Fruit fly (Drosophila melanogaster) whole organism, embryonic: ENCODE data around the gene AP-2mu.
A peak's percentile ranks its signal among the peaks of the same experiment; 100 is the strongest.

Experiments used
- Bgb ChIP-seq: fragments of 200-800 bp; sonication (Bioruptor generic); IDR thresholded peaks from 2 replicates; pipeline ENCODE4 v1.3.6; 2022; ENCODE audit warnings: missing biosample characterization, missing genetic modification characterization; ENCODE audit not compliant: partially characterized antibody
- C15 ChIP-seq: fragments of 200-800 bp; sonication (Bioruptor generic); IDR thresholded peaks from 3 replicates; pipeline ENCODE4 v1.3.6; 2022; ENCODE audit warnings: missing biosample characterization, missing genetic modification characterization
- CG10147 ChIP-seq: fragments of 200-800 bp; sonication (Bioruptor generic); optimal IDR thresholded peaks from 2 replicates; lab custom pipeline; 2019; ENCODE audit warnings: missing biosample characterization, mild to moderate bottlenecking, missing genetic modification characterization, moderate library complexity
- CG13296 ChIP-seq: fragments of 200-800 bp; sonication (Bioruptor generic); optimal IDR thresholded peaks from 3 replicates; lab custom pipeline; 2018; ENCODE audit warnings: missing biosample characterization, mild to moderate bottlenecking, missing genetic modification characterization
- CG17912 ChIP-seq: fragments of 200-800 bp; sonication (Bioruptor generic); optimal IDR thresholded peaks from 2 replicates; lab custom pipeline; 2018; ENCODE audit warnings: missing biosample characterization, mild to moderate bottlenecking, missing genetic modification characterization
- CG18764 ChIP-seq: fragments of 200-800 bp; sonication (Bioruptor generic); optimal IDR thresholded peaks from 3 replicates; lab custom pipeline; 2016; ENCODE audit warnings: missing biosample characterization, missing genetic modification characterization
- CG2116 ChIP-seq: fragments of 200-800 bp; sonication (Bioruptor generic); optimal IDR thresholded peaks from 3 replicates; lab custom pipeline; 2018; ENCODE audit warnings: missing biosample characterization, mild to moderate bottlenecking, missing genetic modification characterization
- CG31441 ChIP-seq: fragments of 200-800 bp; sonication (Bioruptor generic); IDR thresholded peaks from 2 replicates; pipeline ENCODE4 v1.3.6; 2022; ENCODE audit warnings: missing biosample characterization, missing genetic modification characterization
- CG32532 ChIP-seq: fragments of 200-800 bp; sonication (Bioruptor generic); IDR thresholded peaks from 2 replicates; pipeline ENCODE4 v1.3.6; 2022; ENCODE audit warnings: missing biosample characterization, missing genetic modification characterization
- CG33213 ChIP-seq: fragments of 200-800 bp; sonication (Bioruptor generic); optimal IDR thresholded peaks from 3 replicates; lab custom pipeline; 2016; ENCODE audit warnings: missing biosample characterization, missing genetic modification characterization
- CG3407 ChIP-seq: fragments of 200-800 bp; sonication (Bioruptor generic); optimal IDR thresholded peaks from 2 replicates; lab custom pipeline; 2018; ENCODE audit warnings: missing biosample characterization, mild to moderate bottlenecking, missing genetic modification characterization
- CG3726 ChIP-seq: fragments of 200-800 bp; sonication (Bioruptor generic); IDR thresholded peaks from 3 replicates; pipeline ENCODE4, ENCODE4 v1.3.6; 2022; ENCODE audit warnings: missing biosample characterization, missing genetic modification characterization
- CG5245 ChIP-seq: fragments of 200-800 bp; sonication (Bioruptor generic); optimal IDR thresholded peaks from 3 replicates; lab custom pipeline; 2016; ENCODE audit warnings: missing biosample characterization, missing genetic modification characterization
- CG8924 ChIP-seq: fragments of 200-800 bp; optimal IDR thresholded peaks from 3 replicates; lab custom pipeline; 2019; ENCODE audit warnings: missing biosample characterization, mild to moderate bottlenecking, missing genetic modification characterization, moderate library complexity
- E2f2 ChIP-seq: fragments of 200-800 bp; sonication (Bioruptor generic); IDR thresholded peaks from 2 replicates; pipeline ENCODE4 v1.3.6; 2022; ENCODE audit warnings: missing biosample characterization, missing genetic modification characterization
- Gug ChIP-seq: fragments of 200-800 bp; sonication (Bioruptor generic); IDR thresholded peaks from 4 replicates; pipeline ENCODE4 v1.3.6; 2022; ENCODE audit warnings: missing biosample characterization, missing genetic modification characterization
- HLHmδ ChIP-seq: fragments of 200-800 bp; sonication (Bioruptor generic); optimal IDR thresholded peaks from 2 replicates; lab custom pipeline; 2018; ENCODE audit warnings: missing biosample characterization, mild to moderate bottlenecking, missing genetic modification characterization, moderate library complexity
- HmgZ ChIP-seq: fragments of 200-800 bp; sonication (Bioruptor generic); optimal IDR thresholded peaks from 2 replicates; lab custom pipeline; 2018; ENCODE audit warnings: missing biosample characterization, mild to moderate bottlenecking, missing genetic modification characterization
- Mad ChIP-seq: fragments of 200-800 bp; sonication (Bioruptor generic); optimal IDR thresholded peaks from 2 replicates; lab custom pipeline; 2016; ENCODE audit warnings: missing biosample characterization, missing genetic modification characterization
- Neu2 ChIP-seq: fragments of 200-800 bp; sonication (Bioruptor generic); optimal IDR thresholded peaks from 3 replicates; lab custom pipeline; 2016; ENCODE audit warnings: missing biosample characterization, missing genetic modification characterization, borderline replicate concordance
- Nf-YB ChIP-seq: fragments of 200-800 bp; sonication (Bioruptor generic); optimal IDR thresholded peaks from 3 replicates; lab custom pipeline; 2019; ENCODE audit warnings: missing biosample characterization, mild to moderate bottlenecking, missing genetic modification characterization, moderate library complexity
- Nf-YC ChIP-seq: fragments of 200-800 bp; optimal IDR thresholded peaks from 3 replicates; lab custom pipeline; 2019; ENCODE audit warnings: missing biosample characterization, mild to moderate bottlenecking, missing genetic modification characterization, moderate library complexity
- NfI ChIP-seq: fragments of 200-800 bp; sonication (Bioruptor generic); optimal IDR thresholded peaks from 3 replicates; lab custom pipeline; 2018; ENCODE audit warnings: missing biosample characterization, mild to moderate bottlenecking, missing genetic modification characterization, moderate library complexity
- Opbp ChIP-seq: fragments of 200-800 bp; sonication (Bioruptor generic); IDR thresholded peaks from 3 replicates; pipeline ENCODE4 v1.3.6; 2022; ENCODE audit warnings: missing biosample characterization, missing genetic modification characterization; ENCODE audit not compliant: partially characterized antibody
- Pdp1 ChIP-seq, 2 experiments: fragments of 200-800 bp; sonication (Bioruptor generic); optimal IDR thresholded peaks; 3 replicates each; lab custom pipeline; 2016; ENCODE audit warnings: missing biosample characterization in 2 of 2, missing genetic modification characterization in 2 of 2, mild to moderate bottlenecking in 1 of 2, moderate library complexity in 1 of 2
- Poxn ChIP-seq: fragments of 200-800 bp; sonication (Bioruptor generic); IDR thresholded peaks from 2 replicates; pipeline ENCODE4 v1.3.6; 2022; ENCODE audit warnings: missing biosample characterization, missing genetic modification characterization
- Scr ChIP-seq: fragments of 200-800 bp; sonication (Bioruptor generic); IDR thresholded peaks from 2 replicates; pipeline ENCODE4 v1.3.6; 2022; ENCODE audit warnings: missing biosample characterization, missing genetic modification characterization; ENCODE audit not compliant: partially characterized antibody
- Trl ChIP-seq, 3 experiments: fragments of >200 bp in 2 of 3; fragments of 200-800 bp in 1 of 3; sonication (Bioruptor generic) in 1 of 3; optimal IDR thresholded peaks; 2 replicates in 1 of 3; 3 replicates in 2 of 3; lab custom pipeline; 2016 to 2017; ENCODE audit warnings: missing biosample characterization in 1 of 3, missing genetic modification characterization in 1 of 3
- YL-1 ChIP-seq: fragments of 200-800 bp; sonication (Bioruptor generic); optimal IDR thresholded peaks from 3 replicates; lab custom pipeline; 2017; ENCODE audit warnings: missing biosample characterization, mild to moderate bottlenecking, missing genetic modification characterization
- amos ChIP-seq: fragments of 200-800 bp; sonication (Bioruptor generic); IDR thresholded peaks from 2 replicates; pipeline ENCODE4 v1.3.6; 2022; ENCODE audit warnings: missing biosample characterization, missing genetic modification characterization; ENCODE audit not compliant: partially characterized antibody
- bcd ChIP-seq: fragments of 200-800 bp; sonication (Bioruptor generic); optimal IDR thresholded peaks from 2 replicates; lab custom pipeline; 2017; ENCODE audit warnings: missing biosample characterization, mild to moderate bottlenecking, missing genetic modification characterization
- bigmax ChIP-seq: fragments of 200-800 bp; sonication (Bioruptor generic); optimal IDR thresholded peaks from 2 replicates; lab custom pipeline; 2018; ENCODE audit warnings: missing biosample characterization, mild to moderate bottlenecking, missing genetic modification characterization
- bowl ChIP-seq: fragments of 200-800 bp; sonication (Bioruptor generic); IDR thresholded peaks from 2 replicates; pipeline ENCODE4 v1.3.6; 2022; ENCODE audit warnings: missing biosample characterization, missing genetic modification characterization
- bsh ChIP-seq, 2 experiments: fragments of 200-800 bp; sonication (Bioruptor generic); optimal IDR thresholded peaks; 2 replicates each; lab custom pipeline; 2017 to 2018; ENCODE audit warnings: mild to moderate bottlenecking in 2 of 2, missing biosample characterization in 2 of 2, missing genetic modification characterization in 2 of 2, moderate library complexity in 1 of 2
- chinmo ChIP-seq: fragments of 200-800 bp; sonication (Bioruptor generic); IDR thresholded peaks from 4 replicates; pipeline ENCODE4 v1.3.6; 2022; ENCODE audit warnings: missing biosample characterization, missing genetic modification characterization; ENCODE audit not compliant: partially characterized antibody
- croc ChIP-seq: fragments of 200-800 bp; sonication (Bioruptor generic); conservative IDR thresholded peaks from 3 replicates; pipeline ENCODE4 v1.3.6; 2022; ENCODE audit warnings: missing biosample characterization, missing genetic modification characterization
- ems ChIP-seq: fragments of 200-800 bp; sonication (Bioruptor generic); optimal IDR thresholded peaks from 3 replicates; lab custom pipeline; 2016; ENCODE audit warnings: missing biosample characterization, missing genetic modification characterization
- gsb-n ChIP-seq: fragments of 200-800 bp; sonication (Bioruptor generic); optimal IDR thresholded peaks from 3 replicates; lab custom pipeline; 2018; ENCODE audit warnings: missing biosample characterization, mild to moderate bottlenecking, missing genetic modification characterization
- h ChIP-seq: fragments of >200 bp; optimal IDR thresholded peaks from 2 replicates; lab custom pipeline; 2017
- hbn ChIP-seq: fragments of 200-800 bp; sonication (Bioruptor generic); IDR thresholded peaks from 2 replicates; pipeline ENCODE4 v1.3.6; 2022; ENCODE audit warnings: missing biosample characterization, missing genetic modification characterization; ENCODE audit not compliant: partially characterized antibody
- insv ChIP-seq, 2 experiments: fragments of 200-800 bp; sonication (Bioruptor generic); optimal IDR thresholded peaks; 3 replicates each; lab custom pipeline; 2016 to 2018; ENCODE audit warnings: missing biosample characterization in 2 of 2, missing genetic modification characterization in 2 of 2
- nmo ChIP-seq: fragments of 200-800 bp; sonication (Bioruptor generic); optimal IDR thresholded peaks from 2 replicates; lab custom pipeline; 2018; ENCODE audit warnings: missing biosample characterization, mild to moderate bottlenecking, missing genetic modification characterization, moderate library complexity
- org-1 ChIP-seq: fragments of 200-800 bp; sonication (Bioruptor generic); optimal IDR thresholded peaks from 2 replicates; lab custom pipeline; 2017; ENCODE audit warnings: missing biosample characterization, missing genetic modification characterization
- phol ChIP-seq: fragments of 200-800 bp; sonication (Bioruptor generic); optimal IDR thresholded peaks from 3 replicates; lab custom pipeline; 2018; ENCODE audit warnings: missing biosample characterization, mild to moderate bottlenecking, missing genetic modification characterization, moderate library complexity
- scrt ChIP-seq: fragments of 200-800 bp; sonication (Bioruptor generic); optimal IDR thresholded peaks from 2 replicates; lab custom pipeline; 2018; ENCODE audit warnings: missing biosample characterization, mild to moderate bottlenecking, missing genetic modification characterization, moderate library complexity
- sob ChIP-seq: fragments of 200-800 bp; sonication (Bioruptor generic); IDR thresholded peaks from 2 replicates; pipeline ENCODE4 v1.3.6; 2022; ENCODE audit warnings: missing biosample characterization, missing genetic modification characterization
- sug ChIP-seq: fragments of 200-800 bp; optimal IDR thresholded peaks from 2 replicates; lab custom pipeline; 2019; ENCODE audit warnings: missing biosample characterization, mild to moderate bottlenecking, missing genetic modification characterization, moderate library complexity
- trem ChIP-seq: fragments of 200-800 bp; optimal IDR thresholded peaks from 3 replicates; lab custom pipeline; 2019; ENCODE audit warnings: missing biosample characterization, mild to moderate bottlenecking, missing genetic modification characterization, moderate library complexity
- vvl ChIP-seq: fragments of 200-800 bp; sonication (Bioruptor generic); IDR thresholded peaks from 2 replicates; pipeline ENCODE4 v1.3.6; 2022; ENCODE audit warnings: missing biosample characterization, missing genetic modification characterization

Gene AP-2mu

dm6 chr3R:22420911-22421310 lies 41.3 kb upstream of the AP-2mu start, which contains the start of the genes Nop56 and mats (continued):
- peak; percentile 44 for TF ChIP-seq CG17912
- peak; percentile 10; the same call in 1 of the 2 replicates for TF ChIP-seq sob (GFP tag; lab: Robert Waterston, UW)
- TF ChIP-seq CG33213 (GFP tag; lab: Kevin White, UChicago): peak; percentile 6
- no peak for TF ChIP-seq bcd (GFP tag; lab: Kevin White, UChicago)
- peak; percentile 33 for TF ChIP-seq sug (tag; lab: Kevin White, UChicago)
- TF ChIP-seq trem (tag; lab: Kevin White, UChicago): peak; percentile 71
- TF ChIP-seq ems (GFP tag; lab: Kevin White, UChicago): peak; percentile 26
- TF ChIP-seq CG5245 (GFP tag; lab: Kevin White, UChicago): no peak
- no peak for TF ChIP-seq croc
- TF ChIP-seq CG3407 (GFP tag; lab: Kevin White, UChicago): no peak
- TF ChIP-seq CG13296: no peak
- no peak for TF ChIP-seq CG18764 (GFP tag; lab: Kevin White, UChicago)
- no peak for TF ChIP-seq bowl
- peak; percentile 26 for TF ChIP-seq scrt (GFP tag; lab: Kevin White, UChicago)
- TF ChIP-seq bigmax (GFP tag; lab: Kevin White, UChicago): peak; percentile 72
- peak; percentile 99 for TF ChIP-seq YL-1
- no peak for TF ChIP-seq Poxn (GFP tag; lab: Robert Waterston, UW)
- TF ChIP-seq Pdp1 (GFP tag; optimal IDR thresholded peaks at IDR 0.05; lab: Kevin White, UChicago): peak in 1 of 2 experiments; percentile 55
- no peak for TF ChIP-seq Neu2 (GFP tag; lab: Kevin White, UChicago)
- TF ChIP-seq CG3726 (GFP tag; lab: Robert Waterston, UW): no peak
- TF ChIP-seq Bgb (GFP tag; lab: Robert Waterston, UW): peak; percentile 42; the same call in 1 of the 2 replicates
- peak; percentile 29; the same call in 1 of the 3 replicates for TF ChIP-seq Opbp (GFP tag; lab: Robert Waterston, UW)
- TF ChIP-seq phol (tag; lab: Kevin White, UChicago): peak; percentile 48
- no peak for TF ChIP-seq Gug (GFP tag; lab: Robert Waterston, UW)
- peak; percentile 35; the same call in 1 of the 2 replicates for TF ChIP-seq Scr (GFP tag; lab: Robert Waterston, UW)
- 0 out of 4 replicates have a peak, but pooled peaks have one; percentile 75 for TF ChIP-seq chinmo (GFP tag; lab: Robert Waterston, UW)
- no peak for TF ChIP-seq CG32532
- no peak for TF ChIP-seq Trl (optimal IDR thresholded peaks at IDR 0.05; lab: Kevin White, UChicago)
- no peak for TF ChIP-seq Trl (GFP tag; optimal IDR thresholded peaks at IDR 0.05; lab: Kevin White, UChicago)
- TF ChIP-seq CG2116 (GFP tag; lab: Kevin White, UChicago): peak; percentile 43
- TF ChIP-seq C15 (GFP tag; lab: Robert Waterston, UW): no peak
- peak; percentile 21 for TF ChIP-seq NfI
- peak; percentile 45 for TF ChIP-seq HmgZ
- peak; percentile 23; the same call in 1 of the 2 replicates for TF ChIP-seq E2f2
- TF ChIP-seq Nf-YC (tag; lab: Kevin White, UChicago): peak; percentile 62
- TF ChIP-seq gsb-n (tag; lab: Kevin White, UChicago): no peak
- no peak for TF ChIP-seq org-1
- TF ChIP-seq CG31441 (GFP tag; lab: Robert Waterston, UW): peak; percentile 8; the same call in 1 of the 2 replicates
- TF ChIP-seq nmo: peak; percentile 65
- no peak for TF ChIP-seq h (lab: Kevin White, UChicago)
- peak; percentile 38; the same call in 1 of the 2 replicates for TF ChIP-seq hbn (GFP tag; lab: Robert Waterston, UW)
- no peak for TF ChIP-seq CG10147 (GFP tag; lab: Kevin White, UChicago)
- peak; percentile 44; the same call in 1 of the 2 replicates for TF ChIP-seq vvl (GFP tag; lab: Robert Waterston, UW)
- peak in 1 of 2 experiments; percentile 55 for TF ChIP-seq insv (GFP tag; optimal IDR thresholded peaks at IDR 0.05; lab: Kevin White, UChicago)
- TF ChIP-seq bsh (GFP tag; optimal IDR thresholded peaks at IDR 0.05; lab: Kevin White, UChicago): no peak
- no peak for TF ChIP-seq HLHmδ (GFP tag; lab: Kevin White, UChicago)
- TF ChIP-seq amos (GFP tag; lab: Robert Waterston, UW): peak; percentile 13; the same call in 1 of the 2 replicates
- TF ChIP-seq CG8924 (tag; lab: Kevin White, UChicago): peak; percentile 72
- TF ChIP-seq Mad: peak; percentile 22
- TF ChIP-seq Nf-YB: peak; percentile 4
